Worm (Caenorhabditis elegans): ENCODE results near the gene K08D9.9.

K08D9.9 gene

ce11 chrV:3200323-3200722, 36.2 kb downstream of the K08D9.9 start, which contains the start of gene K08D9.4:
Gene K08D9.4, minus strand, starts transcription at chrV:3200423.
- TF ChIP-seq lin-13 (GFP tag; optimal IDR thresholded peaks at IDR 0.05): no peak
- no peak for TF ChIP-seq blmp-1 (tag; optimal IDR thresholded peaks at IDR 0.05; ENCODE audit: insufficient read depth)
- no peak for TF ChIP-seq sma-9 (GFP tag; optimal IDR thresholded peaks at IDR 0.05)
- no peak for TF ChIP-seq sma-9 (tag; optimal IDR thresholded peaks at IDR 0.05)
- TF ChIP-seq unc-62 (GFP tag; optimal IDR thresholded peaks at IDR 0.05): no peak

ce11 chrV:3196832-3197329, 39.6 kb downstream of the K08D9.9 start, which contains the start of the genes Y73C8B.1 and Y73C8B.5:
Gene Y73C8B.1, minus strand, starts transcription at chrV:3196882.
Gene Y73C8B.5, plus strand, starts transcription at chrV:3197268.
- TF ChIP-seq lin-13 (GFP tag; optimal IDR thresholded peaks at IDR 0.05) (no peak), ceh-82 (tag; optimal IDR thresholded peaks at IDR 0.05) (no peak), ceh-16 (tag; optimal IDR thresholded peaks at IDR 0.05) (no peak), sma-9 (GFP tag; optimal IDR thresholded peaks at IDR 0.05) (peak; percentile 34), sma-9 (tag; optimal IDR thresholded peaks at IDR 0.05) (no peak), sem-4 (tag; optimal IDR thresholded peaks at IDR 0.05) (no peak), mdl-1 (tag; optimal IDR thresholded peaks at IDR 0.05) (no peak), nhr-129 (tag; optimal IDR thresholded peaks at IDR 0.05) (peak; percentile 9), C34F6.9 (tag; optimal IDR thresholded peaks at IDR 0.05) (no peak), nhr-6 (tag; optimal IDR thresholded peaks at IDR 0.05) (no peak), skn-1 (tag; optimal IDR thresholded peaks at IDR 0.05) (no peak), F13H6.1 (tag; optimal IDR thresholded peaks at IDR 0.05) (peak; percentile 8), Y55F3AM.14 (GFP tag; optimal IDR thresholded peaks at IDR 0.05) (no peak), lsy-2 (tag; optimal IDR thresholded peaks at IDR 0.05) (peak in 1 of 2 experiments; percentile 14), ama-1 (optimal IDR thresholded peaks at IDR 0.05) (no peak), nhr-237 (tag; optimal IDR thresholded peaks at IDR 0.05) (no peak), unc-39 (tag; optimal IDR thresholded peaks at IDR 0.05) (no peak), nhr-11 (tag; optimal IDR thresholded peaks at IDR 0.05) (peak; percentile 47), nhr-25 (tag; optimal IDR thresholded peaks at IDR 0.05) (peak; percentile 51)

ce11 chrV:3195814-3196213, 40.7 kb downstream of the K08D9.9 start:
- TF ChIP-seq ztf-4 (tag; optimal IDR thresholded peaks at IDR 0.05) (no peak), egl-27 (tag; optimal IDR thresholded peaks at IDR 0.05) (no peak), mab-5 (tag; optimal IDR thresholded peaks at IDR 0.05) (no peak), nhr-77 (tag; optimal IDR thresholded peaks at IDR 0.05) (no peak), nhr-23 (tag; optimal IDR thresholded peaks at IDR 0.05) (no peak), elt-3 (tag; optimal IDR thresholded peaks at IDR 0.05) (no peak), F13H6.1 (tag; optimal IDR thresholded peaks at IDR 0.05) (no peak), fos-1 (tag; optimal IDR thresholded peaks at IDR 0.05) (no peak), nhr-237 (tag; optimal IDR thresholded peaks at IDR 0.05) (no peak), sma-9 (GFP tag; optimal IDR thresholded peaks at IDR 0.05) (no peak), sma-9 (tag; optimal IDR thresholded peaks at IDR 0.05) (no peak), C34F6.9 (tag; optimal IDR thresholded peaks at IDR 0.05) (no peak)

ce11 chrV:3194952-3195450, 41.5 kb downstream of the K08D9.9 start, which contains the start of gene Y73C8B.2:
Gene Y73C8B.2, minus strand, starts transcription at chrV:3195002.
- peak; percentile 39 for TF ChIP-seq nhr-129 (tag; optimal IDR thresholded peaks at IDR 0.05)
- TF ChIP-seq unc-55 (GFP tag; optimal IDR thresholded peaks at IDR 0.05): peak; percentile 20
- TF ChIP-seq mab-5 (tag; optimal IDR thresholded peaks at IDR 0.05): no peak
- peak; percentile 70 for TF ChIP-seq fos-1 (tag; optimal IDR thresholded peaks at IDR 0.05)
- TF ChIP-seq ztf-4 (tag; optimal IDR thresholded peaks at IDR 0.05): peak; percentile 0
- peak; percentile 54 for TF ChIP-seq C34F6.9 (tag; optimal IDR thresholded peaks at IDR 0.05)
- no peak for TF ChIP-seq nhr-237 (tag; optimal IDR thresholded peaks at IDR 0.05)
- peak; percentile 27 for TF ChIP-seq F13H6.1 (tag; optimal IDR thresholded peaks at IDR 0.05)
- no peak for TF ChIP-seq nhr-6 (tag; optimal IDR thresholded peaks at IDR 0.05)
- TF ChIP-seq mbf-1 (tag; optimal IDR thresholded peaks at IDR 0.05): no peak
- TF ChIP-seq ztf-11 (tag; optimal IDR thresholded peaks at IDR 0.05): no peak
- no peak for TF ChIP-seq aly-2 (tag; optimal IDR thresholded peaks at IDR 0.05)
- TF ChIP-seq lsy-2 (tag; optimal IDR thresholded peaks at IDR 0.05): peak in 1 of 2 experiments; percentile 62
- no peak for TF ChIP-seq alr-1 (tag; optimal IDR thresholded peaks at IDR 0.05)
- peak; percentile 54 for TF ChIP-seq nhr-25 (tag; optimal IDR thresholded peaks at IDR 0.05)
- peak; percentile 1 for TF ChIP-seq nhr-21 (tag; optimal IDR thresholded peaks at IDR 0.05)
- TF ChIP-seq crh-2 (tag; optimal IDR thresholded peaks at IDR 0.05): peak; percentile 27
- TF ChIP-seq Y55F3AM.14 (GFP tag; optimal IDR thresholded peaks at IDR 0.05): no peak
- peak; percentile 7 for TF ChIP-seq gmeb-1 (tag; optimal IDR thresholded peaks at IDR 0.05)
